Worm (Caenorhabditis elegans) whole organism, early embryonic: Measurements from ENCODE around the gene F32A5.8.

Source experiments
- B0310.2 ChIP-seq: sonication (generic microtip); optimal IDR thresholded peaks from 2 replicates; lab custom pipeline; 2016; ENCODE audit warnings: mild to moderate bottlenecking, missing genetic modification characterization, missing compliant biosample characterization
- F13C5.2 ChIP-seq: sonication (generic microtip); optimal IDR thresholded peaks from 2 replicates; lab custom pipeline; 2017; ENCODE audit warnings: mild to moderate bottlenecking, missing genetic modification characterization, inconsistent platforms, missing compliant biosample characterization
- aly-1 ChIP-seq: sonication (generic microtip); optimal IDR thresholded peaks from 2 replicates; lab custom pipeline; 2016; ENCODE audit warnings: missing genetic modification characterization, missing compliant biosample characterization
- ama-1 ChIP-seq: fragments of 150-350 bp; optimal IDR thresholded peaks from 2 replicates; lab custom pipeline; 2014
- ceh-13 ChIP-seq: fragments of 200-800 bp; sonication (Bioruptor generic); optimal IDR thresholded peaks from 2 replicates; lab custom pipeline; 2018; ENCODE audit warnings: mild to moderate bottlenecking, missing genetic modification characterization, missing compliant biosample characterization
- ceh-36 ChIP-seq: sonication (generic microtip); optimal IDR thresholded peaks from 2 replicates; lab custom pipeline; 2016; ENCODE audit warnings: missing genetic modification characterization, inconsistent platforms, missing compliant biosample characterization
- ets-7 ChIP-seq: sonication (generic microtip); optimal IDR thresholded peaks from 2 replicates; lab custom pipeline; 2016; ENCODE audit warnings: missing genotype, missing genetic modification characterization, missing compliant biosample characterization
- flt-1 ChIP-seq: fragments of 200-800 bp; sonication (Bioruptor generic); IDR thresholded peaks from 2 replicates; pipeline ENCODE4 v1.3.6; 2022; ENCODE audit warnings: missing genetic modification characterization, missing compliant biosample characterization
- hmbx-1 ChIP-seq: sonication (generic microtip); optimal IDR thresholded peaks from 2 replicates; lab custom pipeline; 2016; ENCODE audit warnings: mild to moderate bottlenecking, missing genetic modification characterization, missing compliant biosample characterization
- hmg-4 ChIP-seq: fragments of 200-800 bp; sonication (Bioruptor generic); optimal IDR thresholded peaks from 2 replicates; lab custom pipeline; 2018; ENCODE audit warnings: mild to moderate bottlenecking, missing genetic modification characterization, missing compliant biosample characterization
- hnd-1 ChIP-seq: sonication (generic microtip); optimal IDR thresholded peaks from 2 replicates; lab custom pipeline; 2016; ENCODE audit warnings: missing genetic modification characterization, missing compliant biosample characterization
- pes-1 ChIP-seq: fragments of 200-800 bp; sonication (Bioruptor generic); IDR thresholded peaks from 2 replicates; pipeline ENCODE4 v1.3.6; 2022; ENCODE audit warnings: missing genetic modification reagents, missing genetic modification characterization, missing compliant biosample characterization
- scrt-1 ChIP-seq: fragments of 200-800 bp; sonication (Bioruptor generic); IDR thresholded peaks from 2 replicates; pipeline ENCODE4 v1.3.6; 2022; ENCODE audit warnings: missing genetic modification characterization, missing compliant biosample characterization
- sea-1 ChIP-seq: fragments of 200-800 bp; sonication (Bioruptor generic); conservative IDR thresholded peaks from 2 replicates; pipeline ENCODE4 v1.3.6; 2022; ENCODE audit warnings: missing genetic modification characterization, missing compliant biosample characterization
- tbx-11 ChIP-seq: fragments of 200-800 bp; sonication (Bioruptor generic); IDR thresholded peaks from 2 replicates; pipeline ENCODE4 v1.3.6; 2022; ENCODE audit warnings: missing genetic modification characterization, missing compliant biosample characterization
- tbx-37 ChIP-seq: fragments of 200-800 bp; sonication (Bioruptor generic); conservative IDR thresholded peaks from 2 replicates; pipeline ENCODE4 v1.3.6; 2022; ENCODE audit warnings: missing genetic modification reagents, missing genetic modification characterization, missing compliant biosample characterization
- tra-4 ChIP-seq: sonication (generic microtip); optimal IDR thresholded peaks from 2 replicates; lab custom pipeline; 2017; ENCODE audit warnings: missing genetic modification characterization, missing compliant biosample characterization

Gene F32A5.8

DNA sequence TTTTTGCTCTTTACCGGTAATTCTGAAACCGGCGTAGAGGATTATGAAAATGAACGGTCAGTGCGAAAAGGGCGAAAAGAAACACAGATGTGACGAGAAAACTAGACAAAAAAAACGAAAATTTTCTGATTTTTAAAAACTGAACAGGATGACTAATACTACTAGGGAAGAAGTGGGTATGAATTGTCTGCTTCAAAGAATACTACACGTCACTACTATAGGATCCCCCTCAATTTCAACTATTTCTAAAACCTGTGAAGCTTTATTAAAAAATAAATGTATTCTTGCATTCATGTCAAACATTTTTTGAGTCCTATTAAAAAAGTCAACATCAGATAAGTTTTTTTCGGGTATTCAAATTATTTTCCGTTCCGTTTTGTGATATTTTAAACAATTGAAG is 31.8 kb upstream of the F32A5.8 start:
- TF ChIP-seq scrt-1 (GFP tag; lab: Robert Waterston, UW) = no peak
- no peak for TF ChIP-seq sea-1
- no peak for TF ChIP-seq aly-1 (tag; lab: Kevin White, UChicago)
- TF ChIP-seq ceh-36 (tag; lab: Kevin White, UChicago) = no peak
- no peak for TF ChIP-seq hmbx-1
- TF ChIP-seq flt-1 = no peak
- TF ChIP-seq pes-1 = no peak
- no peak for TF ChIP-seq hnd-1 (tag; lab: Kevin White, UChicago)
- TF ChIP-seq tbx-37 (GFP tag; lab: Robert Waterston, UW) = no peak
- TF ChIP-seq ama-1 (lab: Kevin White, UChicago) = no peak
- no peak for TF ChIP-seq tbx-11 (GFP tag; lab: Robert Waterston, UW)

ce11 chrII:7225864-7226522 is 29.9 kb upstream of the F32A5.8 start, which contains the start of gene clh-3:
Gene clh-3 (minus strand): TSS chrII:7225914.
- no peak for TF ChIP-seq sea-1
- no peak for TF ChIP-seq B0310.2
- TF ChIP-seq hmbx-1 = no peak
- TF ChIP-seq aly-1 (tag; lab: Kevin White, UChicago) = no peak
- no peak for TF ChIP-seq F13C5.2 (tag; lab: Kevin White, UChicago)
- TF ChIP-seq scrt-1 (GFP tag; lab: Robert Waterston, UW) = no peak
- TF ChIP-seq hnd-1 (tag; lab: Kevin White, UChicago) = no peak
- TF ChIP-seq ama-1 (lab: Kevin White, UChicago) = no peak
- no peak for TF ChIP-seq pes-1

- no peak for TF ChIP-seq aly-1 (tag; lab: Kevin White, UChicago)
- TF ChIP-seq tbx-11 (GFP tag; lab: Robert Waterston, UW) = no peak
Measured at ce11 chrII:7228646-7229200, 27.2 kb upstream of the F32A5.8 start, which contains the start of gene F32A5.4. Gene F32A5.4 (plus strand): TSS chrII:7229150.

ce11 chrII:7230684-7231083 is 25.2 kb upstream of the F32A5.8 start:
- TF ChIP-seq B0310.2 = no peak

DNA sequence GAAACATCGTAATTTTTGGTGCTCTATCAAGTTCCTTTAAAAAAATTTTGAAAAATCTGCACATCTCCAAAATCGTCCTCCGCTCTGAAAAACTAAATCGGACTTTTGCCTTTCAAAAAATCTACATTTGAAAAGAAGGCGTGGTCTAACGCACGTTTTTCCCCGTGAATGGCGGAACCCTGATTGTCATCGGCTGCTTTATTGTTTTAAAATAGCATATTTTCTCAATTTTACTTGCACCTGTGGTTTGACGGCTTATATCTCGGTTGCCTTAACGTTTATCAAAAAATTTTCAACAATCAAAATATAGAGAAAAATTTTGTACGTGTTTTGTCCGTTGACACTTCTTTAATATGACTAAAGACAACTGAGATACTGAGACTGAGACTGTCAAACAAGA is 24.0 kb upstream of the F32A5.8 start:
- TF ChIP-seq flt-1 = no peak
- TF ChIP-seq tra-4 (tag; lab: Kevin White, UChicago) = no peak
- TF ChIP-seq hnd-1 (tag; lab: Kevin White, UChicago) = no peak
- TF ChIP-seq ceh-13 = no peak
- no peak for TF ChIP-seq ama-1 (lab: Kevin White, UChicago)
- TF ChIP-seq pes-1 = no peak
- TF ChIP-seq aly-1 (tag; lab: Kevin White, UChicago) = no peak
- no peak for TF ChIP-seq ceh-36 (tag; lab: Kevin White, UChicago)

- TF ChIP-seq hmbx-1 (no peak), flt-1 (no peak), tbx-37 (GFP tag; lab: Robert Waterston, UW) (no peak), ets-7 (tag; lab: Kevin White, UChicago) (no peak), sea-1 (no peak), hmg-4 (GFP tag; lab: Kevin White, UChicago) (no peak)
Measured at ce11 chrII:7232517-7232916, 23.4 kb upstream of the F32A5.8 start, which contains the start of gene ctsa-3.1. Gene ctsa-3.1 (plus strand): TSS chrII:7232853.

DNA sequence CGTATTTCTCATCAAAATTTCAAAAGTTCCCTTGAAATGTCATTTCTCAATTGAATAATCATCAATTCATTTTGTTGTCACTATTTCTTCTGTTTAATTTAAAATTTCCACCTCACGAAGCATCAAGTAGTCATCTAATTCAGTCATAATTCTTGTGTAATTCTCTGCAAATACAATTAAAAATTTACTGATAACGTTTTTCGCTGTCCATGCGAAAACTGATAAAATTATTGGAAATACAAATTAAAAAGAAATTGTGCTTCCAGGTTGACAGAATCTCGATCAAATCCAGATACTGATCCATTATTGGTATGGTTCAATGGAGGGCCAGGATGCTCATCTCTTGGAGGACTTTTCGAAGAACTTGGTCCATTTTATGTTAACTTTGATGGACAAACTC is 22.6 kb upstream of the F32A5.8 start:
- TF ChIP-seq scrt-1 (GFP tag; lab: Robert Waterston, UW) (no peak), aly-1 (tag; lab: Kevin White, UChicago) (no peak), sea-1 (no peak), hnd-1 (tag; lab: Kevin White, UChicago) (no peak), pes-1 (no peak), tbx-11 (GFP tag; lab: Robert Waterston, UW) (no peak), hmbx-1 (no peak), hmg-4 (GFP tag; lab: Kevin White, UChicago) (no peak), ama-1 (lab: Kevin White, UChicago) (no peak), tbx-37 (GFP tag; lab: Robert Waterston, UW) (no peak), ets-7 (tag; lab: Kevin White, UChicago) (no peak), B0310.2 (no peak), ceh-13 (no peak), ceh-36 (tag; lab: Kevin White, UChicago) (no peak), flt-1 (no peak), tra-4 (tag; lab: Kevin White, UChicago) (no peak), F13C5.2 (tag; lab: Kevin White, UChicago) (no peak)

ce11 chrII:7236937-7237336 is 19.0 kb upstream of the F32A5.8 start:
- no peak for TF ChIP-seq hmg-4 (GFP tag; lab: Kevin White, UChicago)
- TF ChIP-seq hmbx-1 = no peak
- TF ChIP-seq ceh-36 (tag; lab: Kevin White, UChicago) = no peak
- no peak for TF ChIP-seq ama-1 (lab: Kevin White, UChicago)
- TF ChIP-seq F13C5.2 (tag; lab: Kevin White, UChicago) = no peak
- TF ChIP-seq aly-1 (tag; lab: Kevin White, UChicago) = no peak
- no peak for TF ChIP-seq pes-1
- TF ChIP-seq tbx-37 (GFP tag; lab: Robert Waterston, UW) = no peak
- TF ChIP-seq ceh-13 = no peak
